Worm (Caenorhabditis elegans) whole organism, young adult: ENCODE results near the gene istr-1.

Source experiments
- B0019.2 ChIP-seq: fragments of 200-800 bp; sonication (Bioruptor generic); conservative IDR thresholded peaks from 2 replicates; pipeline ENCODE4 v1.3.6; 2022; ENCODE audit warnings: missing genetic modification reagents, missing genetic modification characterization, missing compliant biosample characterization
- F10E7.11 ChIP-seq: sonication (generic microtip); optimal IDR thresholded peaks from 2 replicates; lab custom pipeline; 2017; ENCODE audit warnings: mild to moderate bottlenecking, missing genetic modification characterization, moderate library complexity, missing compliant biosample characterization
- ama-1 ChIP-seq, 3 experiments: fragments of 150-350 bp in 1 of 3; sonication (generic microtip) in 2 of 3; optimal IDR thresholded peaks; 2 replicates each; lab custom pipeline; 2014 to 2018; ENCODE audit warnings: missing biosample characterization in 2 of 3, missing genetic modification characterization in 2 of 3, missing genetic modification reagents in 2 of 3
- dox-1 ChIP-seq: fragments of 200-800 bp; sonication (Bioruptor generic); IDR thresholded peaks from 2 replicates; pipeline ENCODE4 v1.3.6; 2022; ENCODE audit warnings: missing genetic modification reagents, missing genetic modification characterization, missing compliant biosample characterization
- dpl-1 ChIP-seq: fragments of 150-350 bp; optimal IDR thresholded peaks from 2 replicates; lab custom pipeline; 2014; ENCODE audit warnings: missing biosample characterization, missing genetic modification reagents, missing genetic modification characterization
- nhr-90 ChIP-seq: sonication (generic microtip); optimal IDR thresholded peaks from 2 replicates; lab custom pipeline; 2016; ENCODE audit warnings: missing genotype, mild to moderate bottlenecking, missing genetic modification characterization, missing compliant biosample characterization
- pha-4 ChIP-seq: fragments of 150-350 bp; sonication (generic microtip); optimal IDR thresholded peaks from 2 replicates; lab custom pipeline; 2014; ENCODE audit warnings: missing biosample characterization, missing genetic modification reagents, missing genetic modification characterization
- rcor-1 ChIP-seq: fragments of 200-800 bp; sonication (Bioruptor generic); IDR thresholded peaks from 2 replicates; pipeline ENCODE4 v1.3.6; 2022; ENCODE audit warnings: missing genetic modification reagents, missing genetic modification characterization, missing compliant biosample characterization
- rec-8 ChIP-seq, 2 experiments: sonication (generic microtip); optimal IDR thresholded peaks; 2 replicates each; lab custom pipeline; 2016; ENCODE audit warnings: mild to moderate bottlenecking in 2 of 2, missing genetic modification characterization in 2 of 2, missing genetic modification reagents in 2 of 2, missing genotype in 2 of 2, missing biosample characterization in 1 of 2, missing compliant biosample characterization in 1 of 2, moderate library complexity in 1 of 2
- snpc-4 ChIP-seq, 5 experiments: fragments of 150-350 bp in 1 of 5; sonication (generic microtip) in 4 of 5; optimal IDR thresholded peaks; 2 replicates each; lab custom pipeline; 2014 to 2018; ENCODE audit warnings: missing genetic modification characterization in 5 of 5, missing biosample characterization in 3 of 5, antibody characterized with exemption in 2 of 5, mild to moderate bottlenecking in 2 of 5, missing compliant biosample characterization in 2 of 5, missing genotype in 2 of 5, moderate library complexity in 2 of 5, missing genetic modification reagents in 1 of 5
- unc-130 ChIP-seq: sonication (generic microtip); optimal IDR thresholded peaks from 2 replicates; lab custom pipeline; 2016; ENCODE audit warnings: missing genetic modification reagents, missing genetic modification characterization, missing compliant biosample characterization
- unc-62 ChIP-seq: fragments of 150-350 bp; optimal IDR thresholded peaks from 2 replicates; lab custom pipeline; 2014; ENCODE audit warnings: missing biosample characterization, missing genetic modification reagents, missing genetic modification characterization
- ztf-18 ChIP-seq: sonication (generic microtip); optimal IDR thresholded peaks from 2 replicates; lab custom pipeline; 2016; ENCODE audit warnings: missing genotype, mild to moderate bottlenecking, missing genetic modification characterization, missing compliant biosample characterization

- TF ChIP-seq F10E7.11: no peak
- TF ChIP-seq unc-130 (GFP tag; lab: Kevin White, UChicago): no peak
- TF ChIP-seq dpl-1 (GFP tag; lab: Kevin White, UChicago): no peak
- TF ChIP-seq unc-62: no peak
- no peak for TF ChIP-seq pha-4
- TF ChIP-seq rec-8 (tag; optimal IDR thresholded peaks at IDR 0.05; lab: Kevin White, UChicago): no peak
- TF ChIP-seq nhr-90 (tag; lab: Kevin White, UChicago): no peak
- no peak for TF ChIP-seq ztf-18 (tag; lab: Kevin White, UChicago)
- no peak for TF ChIP-seq dox-1
- no peak for TF ChIP-seq ama-1 (optimal IDR thresholded peaks at IDR 0.05; lab: Kevin White, UChicago)
- no peak for TF ChIP-seq ama-1 (GFP tag; optimal IDR thresholded peaks at IDR 0.05; lab: Kevin White, UChicago)
- no peak for TF ChIP-seq rcor-1 (GFP tag; lab: Robert Waterston, UW)
- TF ChIP-seq snpc-4 (GFP tag; optimal IDR thresholded peaks at IDR 0.05; lab: Kevin White, UChicago): no peak
- no peak for TF ChIP-seq snpc-4 (tag; optimal IDR thresholded peaks at IDR 0.05; lab: Kevin White, UChicago)
- no peak for TF ChIP-seq B0019.2 (GFP tag; lab: Robert Waterston, UW)
These were observed 22.1 kb downstream of the istr-1 start, which contains the start of gene R11D1.7 for ce11 chrV:12719713-12720112.
